Worm (Caenorhabditis elegans): Measurements from ENCODE around the gene nrf-5.

The nrf-5 gene

ce11 chrV:13827920-13828319, at the start of gene nrf-5:
nrf-5 (plus strand) TSS chrV:13828267.
- TF ChIP-seq klf-2 (GFP tag; conservative IDR thresholded peaks at IDR 0.05), result no peak
- no peak for TF ChIP-seq ztf-29 (GFP tag; IDR thresholded peaks at IDR 0.05)
- no peak for TF ChIP-seq ztf-23 (GFP tag; IDR thresholded peaks at IDR 0.05)
- no peak for TF ChIP-seq cog-1 (tag; optimal IDR thresholded peaks at IDR 0.05)

ce11 chrV:13780902-13781301, 47.2 kb upstream of the nrf-5 start:
- TF ChIP-seq klf-2 (GFP tag; conservative IDR thresholded peaks at IDR 0.05) (no peak), cog-1 (tag; optimal IDR thresholded peaks at IDR 0.05) (no peak), ztf-23 (GFP tag; IDR thresholded peaks at IDR 0.05) (no peak), med-1 (GFP tag; optimal IDR thresholded peaks at IDR 0.05; ENCODE audit: insufficient read depth) (no peak), tab-1 (GFP tag; IDR thresholded peaks at IDR 0.05) (no peak), ztf-29 (GFP tag; IDR thresholded peaks at IDR 0.05) (no peak), ref-1 (GFP tag; conservative IDR thresholded peaks at IDR 0.05) (no peak), T22C8.4 (GFP tag; IDR thresholded peaks at IDR 0.05) (no peak), flt-1 (GFP tag; IDR thresholded peaks at IDR 0.05) (no peak)

ce11 chrV:13782190-13782589, 45.9 kb upstream of the nrf-5 start, which contains the start of gene decr-1.1:
decr-1.1 (plus strand) TSS chrV:13782399.
- no peak for TF ChIP-seq ztf-29 (GFP tag; IDR thresholded peaks at IDR 0.05)
- TF ChIP-seq T22C8.4 (GFP tag; IDR thresholded peaks at IDR 0.05), result no peak
- no peak for TF ChIP-seq ztf-23 (GFP tag; IDR thresholded peaks at IDR 0.05)
- no peak for TF ChIP-seq med-1 (GFP tag; optimal IDR thresholded peaks at IDR 0.05; ENCODE audit: insufficient read depth)
- TF ChIP-seq cog-1 (tag; optimal IDR thresholded peaks at IDR 0.05), result no peak
- no peak for TF ChIP-seq flt-1 (GFP tag; IDR thresholded peaks at IDR 0.05)
- TF ChIP-seq klf-2 (GFP tag; conservative IDR thresholded peaks at IDR 0.05), result no peak
- TF ChIP-seq tab-1 (GFP tag; IDR thresholded peaks at IDR 0.05), result no peak
- TF ChIP-seq ref-1 (GFP tag; conservative IDR thresholded peaks at IDR 0.05), result no peak

ce11 chrV:13785767-13786166, 42.3 kb upstream of the nrf-5 start:
- TF ChIP-seq ref-1 (GFP tag; conservative IDR thresholded peaks at IDR 0.05) (no peak), cog-1 (tag; optimal IDR thresholded peaks at IDR 0.05) (no peak), ztf-23 (GFP tag; IDR thresholded peaks at IDR 0.05) (no peak), klf-2 (GFP tag; conservative IDR thresholded peaks at IDR 0.05) (no peak), ztf-29 (GFP tag; IDR thresholded peaks at IDR 0.05) (no peak), med-1 (GFP tag; optimal IDR thresholded peaks at IDR 0.05; ENCODE audit: insufficient read depth) (no peak), tab-1 (GFP tag; IDR thresholded peaks at IDR 0.05) (no peak), T22C8.4 (GFP tag; IDR thresholded peaks at IDR 0.05) (no peak), flt-1 (GFP tag; IDR thresholded peaks at IDR 0.05) (no peak)

ce11 chrV:13787225-13787898, 40.7 kb upstream of the nrf-5 start, which contains the start of the genes F53C11.4 and F53C11.5:
F53C11.4 (minus strand) TSS chrV:13787352.
F53C11.5 (plus strand) TSS chrV:13787549.
- TF ChIP-seq med-1 (GFP tag; optimal IDR thresholded peaks at IDR 0.05; ENCODE audit: insufficient read depth) (no peak), cog-1 (tag; optimal IDR thresholded peaks at IDR 0.05) (no peak), ref-1 (GFP tag; conservative IDR thresholded peaks at IDR 0.05) (no peak), flt-1 (GFP tag; IDR thresholded peaks at IDR 0.05) (no peak), T22C8.4 (GFP tag; IDR thresholded peaks at IDR 0.05) (no peak), tab-1 (GFP tag; IDR thresholded peaks at IDR 0.05) (no peak), klf-2 (GFP tag; conservative IDR thresholded peaks at IDR 0.05) (no peak), ztf-29 (GFP tag; IDR thresholded peaks at IDR 0.05) (no peak), ztf-23 (GFP tag; IDR thresholded peaks at IDR 0.05) (no peak)

- TF ChIP-seq tab-1 (GFP tag; IDR thresholded peaks at IDR 0.05) (no peak), ztf-29 (GFP tag; IDR thresholded peaks at IDR 0.05) (no peak), klf-2 (GFP tag; conservative IDR thresholded peaks at IDR 0.05) (no peak), ref-1 (GFP tag; conservative IDR thresholded peaks at IDR 0.05) (no peak), flt-1 (GFP tag; IDR thresholded peaks at IDR 0.05) (no peak), T22C8.4 (GFP tag; IDR thresholded peaks at IDR 0.05) (no peak), cog-1 (tag; optimal IDR thresholded peaks at IDR 0.05) (no peak), med-1 (GFP tag; optimal IDR thresholded peaks at IDR 0.05; ENCODE audit: insufficient read depth) (no peak)
Observed at ce11 chrV:13787948-13788681, 40.0 kb upstream of the nrf-5 start.

ce11 chrV:13789362-13789761, 38.7 kb upstream of the nrf-5 start:
- TF ChIP-seq klf-2 (GFP tag; conservative IDR thresholded peaks at IDR 0.05) (no peak), ref-1 (GFP tag; conservative IDR thresholded peaks at IDR 0.05) (no peak), T22C8.4 (GFP tag; IDR thresholded peaks at IDR 0.05) (peak; percentile 55; the same call in 1 of the 2 replicates), ztf-23 (GFP tag; IDR thresholded peaks at IDR 0.05) (0 out of 2 replicates have a peak, but pooled peaks have one; percentile 26), ztf-29 (GFP tag; IDR thresholded peaks at IDR 0.05) (no peak; the same call in 1 of the 2 replicates), flt-1 (GFP tag; IDR thresholded peaks at IDR 0.05) (peak; percentile 73), tab-1 (GFP tag; IDR thresholded peaks at IDR 0.05) (no peak), med-1 (GFP tag; optimal IDR thresholded peaks at IDR 0.05; ENCODE audit: insufficient read depth) (no peak), cog-1 (tag; optimal IDR thresholded peaks at IDR 0.05) (peak; percentile 82)

- TF ChIP-seq med-1 (GFP tag; optimal IDR thresholded peaks at IDR 0.05; ENCODE audit: insufficient read depth) (no peak), flt-1 (GFP tag; IDR thresholded peaks at IDR 0.05) (no peak), klf-2 (GFP tag; conservative IDR thresholded peaks at IDR 0.05) (no peak), cog-1 (tag; optimal IDR thresholded peaks at IDR 0.05) (no peak)
Observed at ce11 chrV:13790117-13790516, 38.0 kb upstream of the nrf-5 start.

- TF ChIP-seq klf-2 (GFP tag; conservative IDR thresholded peaks at IDR 0.05) (no peak), cog-1 (tag; optimal IDR thresholded peaks at IDR 0.05) (no peak), tab-1 (GFP tag; IDR thresholded peaks at IDR 0.05) (no peak), ztf-29 (GFP tag; IDR thresholded peaks at IDR 0.05) (no peak), ztf-23 (GFP tag; IDR thresholded peaks at IDR 0.05) (no peak)
Observed at ce11 chrV:13790557-13790956, 37.5 kb upstream of the nrf-5 start.
